Fruit fly (Drosophila melanogaster) whole organism, embryonic: ENCODE data around the gene CG10508.
A peak's percentile ranks its signal among the peaks of the same experiment; 100 is the strongest.

Experiments used
- ATbp ChIP-seq: fragments of 200-800 bp; sonication (Bioruptor generic); optimal IDR thresholded peaks from 2 replicates; lab custom pipeline; 2017; ENCODE audit warnings: missing biosample characterization, mild to moderate bottlenecking, missing genetic modification characterization, missing genetic modification reagents
- Asciz ChIP-seq: fragments of 200-800 bp; sonication (Bioruptor generic); optimal IDR thresholded peaks from 2 replicates; lab custom pipeline; 2017; ENCODE audit warnings: missing biosample characterization, mild to moderate bottlenecking, missing genetic modification characterization, missing genetic modification reagents
- Atf6 ChIP-seq: fragments of 200-800 bp; sonication (Bioruptor generic); IDR thresholded peaks from 2 replicates; pipeline ENCODE4 v1.3.6; 2022; ENCODE audit warnings: missing biosample characterization, missing genetic modification characterization
- C15 ChIP-seq: fragments of 200-800 bp; sonication (Bioruptor generic); IDR thresholded peaks from 3 replicates; pipeline ENCODE4 v1.3.6; 2022; ENCODE audit warnings: missing biosample characterization, missing genetic modification characterization
- CG10321 ChIP-seq: fragments of 200-800 bp; sonication (Bioruptor generic); IDR thresholded peaks from 2 replicates; pipeline ENCODE4 v1.3.6; 2022; ENCODE audit warnings: missing biosample characterization, missing genetic modification characterization
- CG10654 ChIP-seq: fragments of 200-800 bp; sonication (Bioruptor generic); optimal IDR thresholded peaks from 2 replicates; lab custom pipeline; 2016; ENCODE audit warnings: missing biosample characterization, missing genetic modification characterization
- CG12071 ChIP-seq: fragments of 200-800 bp; sonication (Bioruptor generic); optimal IDR thresholded peaks from 3 replicates; lab custom pipeline; 2018; ENCODE audit warnings: missing biosample characterization, mild to moderate bottlenecking, missing genetic modification characterization
- CG14965 ChIP-seq: fragments of 200-800 bp; sonication (Bioruptor generic); optimal IDR thresholded peaks from 2 replicates; lab custom pipeline; 2016; ENCODE audit warnings: missing biosample characterization, missing genetic modification characterization, borderline replicate concordance
- CG1529 ChIP-seq: fragments of 200-800 bp; sonication (Bioruptor generic); optimal IDR thresholded peaks from 3 replicates; lab custom pipeline; 2018; ENCODE audit warnings: missing biosample characterization, missing genetic modification characterization
- CG15479 ChIP-seq: fragments of 200-800 bp; sonication (Bioruptor generic); optimal IDR thresholded peaks from 3 replicates; lab custom pipeline; 2019; ENCODE audit warnings: missing biosample characterization, mild to moderate bottlenecking, missing genetic modification characterization, moderate library complexity
- CG17186 ChIP-seq: fragments of 200-800 bp; sonication (Bioruptor generic); optimal IDR thresholded peaks from 3 replicates; lab custom pipeline; 2017; ENCODE audit warnings: missing biosample characterization, missing genetic modification reagents, missing genetic modification characterization
- CG17359 ChIP-seq: fragments of 200-800 bp; sonication (Bioruptor generic); optimal IDR thresholded peaks from 3 replicates; lab custom pipeline; 2018; ENCODE audit warnings: missing biosample characterization, mild to moderate bottlenecking, missing genetic modification characterization, moderate library complexity
- CG17912 ChIP-seq: fragments of 200-800 bp; sonication (Bioruptor generic); optimal IDR thresholded peaks from 2 replicates; lab custom pipeline; 2018; ENCODE audit warnings: missing biosample characterization, mild to moderate bottlenecking, missing genetic modification characterization
- CG18262 ChIP-seq: fragments of 200-800 bp; optimal IDR thresholded peaks from 3 replicates; lab custom pipeline; 2019; ENCODE audit warnings: missing biosample characterization, mild to moderate bottlenecking, missing genetic modification characterization, moderate library complexity
- CG30020 ChIP-seq: fragments of 200-800 bp; optimal IDR thresholded peaks from 2 replicates; lab custom pipeline; 2019; ENCODE audit warnings: missing biosample characterization, mild to moderate bottlenecking, missing genetic modification characterization, moderate library complexity
- CG4360 ChIP-seq: fragments of 200-800 bp; sonication (Bioruptor generic); IDR thresholded peaks from 2 replicates; pipeline ENCODE4 v1.3.6; 2022; ENCODE audit warnings: missing biosample characterization, missing genetic modification characterization
- Dip3 ChIP-seq: fragments of 200-800 bp; sonication (Bioruptor generic); optimal IDR thresholded peaks from 3 replicates; lab custom pipeline; 2016; ENCODE audit warnings: missing biosample characterization, missing genetic modification characterization
- Elba2 ChIP-seq: fragments of 200-800 bp; sonication (Bioruptor generic); optimal IDR thresholded peaks from 3 replicates; lab custom pipeline; 2016; ENCODE audit warnings: missing biosample characterization, missing genetic modification characterization
- HLH4C ChIP-seq: fragments of 200-800 bp; sonication (Bioruptor generic); IDR thresholded peaks from 3 replicates; pipeline ENCODE4 v1.3.6; 2022; ENCODE audit warnings: missing biosample characterization, missing genetic modification characterization; ENCODE audit not compliant: partially characterized antibody
- Lim3 ChIP-seq: fragments of 200-800 bp; sonication (Bioruptor generic); IDR thresholded peaks from 2 replicates; pipeline ENCODE4 v1.3.6; 2022; ENCODE audit warnings: missing biosample characterization, missing genetic modification characterization
- Neu2 ChIP-seq: fragments of 200-800 bp; sonication (Bioruptor generic); optimal IDR thresholded peaks from 3 replicates; lab custom pipeline; 2016; ENCODE audit warnings: missing biosample characterization, missing genetic modification characterization, borderline replicate concordance
- Oaz ChIP-seq: fragments of 200-800 bp; sonication (Bioruptor generic); IDR thresholded peaks from 2 replicates; pipeline ENCODE4 v1.3.6; 2022; ENCODE audit warnings: missing biosample characterization, missing genetic modification characterization
- Pdp1 ChIP-seq, 2 experiments: fragments of 200-800 bp; sonication (Bioruptor generic); optimal IDR thresholded peaks; 3 replicates each; lab custom pipeline; 2016; ENCODE audit warnings: missing biosample characterization in 2 of 2, missing genetic modification characterization in 2 of 2, mild to moderate bottlenecking in 1 of 2, moderate library complexity in 1 of 2
- Ptx1 ChIP-seq: fragments of 200-800 bp; sonication (Bioruptor generic); IDR thresholded peaks from 2 replicates; pipeline ENCODE4 v1.3.6; 2022; ENCODE audit warnings: missing biosample characterization, missing genetic modification characterization
- Ssrp ChIP-seq: fragments of 200-800 bp; sonication (Bioruptor generic); optimal IDR thresholded peaks from 2 replicates; lab custom pipeline; 2018; ENCODE audit warnings: missing biosample characterization, mild to moderate bottlenecking, missing genetic modification characterization, moderate library complexity
- Trl ChIP-seq, 3 experiments: fragments of >200 bp in 2 of 3; fragments of 200-800 bp in 1 of 3; sonication (Bioruptor generic) in 1 of 3; optimal IDR thresholded peaks; 2 replicates in 1 of 3; 3 replicates in 2 of 3; lab custom pipeline; 2016 to 2017; ENCODE audit warnings: missing biosample characterization in 1 of 3, missing genetic modification characterization in 1 of 3
- ab ChIP-seq: fragments of 200-800 bp; sonication (Bioruptor generic); optimal IDR thresholded peaks from 2 replicates; lab custom pipeline; 2016; ENCODE audit warnings: missing biosample characterization, missing genetic modification characterization
- ara ChIP-seq: fragments of 200-800 bp; sonication (Bioruptor generic); IDR thresholded peaks from 2 replicates; pipeline ENCODE4 v1.3.6; 2022; ENCODE audit warnings: missing biosample characterization, missing genetic modification characterization
- bcd ChIP-seq: fragments of 200-800 bp; sonication (Bioruptor generic); optimal IDR thresholded peaks from 2 replicates; lab custom pipeline; 2017; ENCODE audit warnings: missing biosample characterization, mild to moderate bottlenecking, missing genetic modification characterization
- bsh ChIP-seq, 2 experiments: fragments of 200-800 bp; sonication (Bioruptor generic); optimal IDR thresholded peaks; 2 replicates each; lab custom pipeline; 2017 to 2018; ENCODE audit warnings: mild to moderate bottlenecking in 2 of 2, missing biosample characterization in 2 of 2, missing genetic modification characterization in 2 of 2, moderate library complexity in 1 of 2
- crc ChIP-seq: fragments of 200-800 bp; sonication (Bioruptor generic); optimal IDR thresholded peaks from 2 replicates; lab custom pipeline; 2016; ENCODE audit warnings: missing biosample characterization, missing genetic modification characterization
- da ChIP-seq: fragments of 200-800 bp; sonication (Bioruptor generic); optimal IDR thresholded peaks from 2 replicates; lab custom pipeline; 2016; ENCODE audit warnings: missing biosample characterization, missing genetic modification characterization
- danr ChIP-seq: fragments of 200-800 bp; sonication (Bioruptor generic); IDR thresholded peaks from 2 replicates; pipeline ENCODE4 v1.3.6; 2022; ENCODE audit warnings: missing biosample characterization, missing genetic modification characterization
- ewg ChIP-seq: fragments of 200-800 bp; sonication (Bioruptor generic); optimal IDR thresholded peaks from 3 replicates; lab custom pipeline; 2017; ENCODE audit warnings: mild to moderate bottlenecking, missing biosample characterization, missing genetic modification reagents, missing genetic modification characterization
- jigr1 ChIP-seq: fragments of 200-800 bp; sonication (Bioruptor generic); IDR thresholded peaks from 3 replicates; pipeline ENCODE4 v1.3.6; 2022; ENCODE audit warnings: missing biosample characterization, missing genetic modification characterization
- kni ChIP-seq: fragments of 200-800 bp; sonication (Bioruptor generic); optimal IDR thresholded peaks from 3 replicates; lab custom pipeline; 2017; ENCODE audit warnings: mild to moderate bottlenecking, missing biosample characterization, missing genetic modification reagents, missing genetic modification characterization
- lilli ChIP-seq: fragments of 200-800 bp; sonication (Bioruptor generic); optimal IDR thresholded peaks from 3 replicates; lab custom pipeline; 2016; ENCODE audit warnings: missing biosample characterization, missing genetic modification characterization
- lmd ChIP-seq: fragments of 200-800 bp; sonication (Bioruptor generic); IDR thresholded peaks from 2 replicates; pipeline ENCODE4 v1.3.6; 2022; ENCODE audit warnings: missing biosample characterization, missing genetic modification characterization
- lola ChIP-seq, 3 experiments: fragments of >200 bp in 2 of 3; fragments of 200-800 bp in 1 of 3; sonication (Bioruptor generic) in 1 of 3; optimal IDR thresholded peaks; 2 replicates each; lab custom pipeline; 2017 to 2019; ENCODE audit warnings: missing biosample characterization in 3 of 3, missing genetic modification characterization in 3 of 3, mild to moderate bottlenecking in 1 of 3, moderate library complexity in 1 of 3
- mirr ChIP-seq: fragments of 200-800 bp; sonication (Bioruptor generic); optimal IDR thresholded peaks from 3 replicates; lab custom pipeline; 2018; ENCODE audit warnings: missing biosample characterization, mild to moderate bottlenecking, missing genetic modification characterization
- nerfin-1 ChIP-seq: fragments of 200-800 bp; sonication (Bioruptor generic); optimal IDR thresholded peaks from 3 replicates; lab custom pipeline; 2019; ENCODE audit warnings: missing biosample characterization, mild to moderate bottlenecking, missing genetic modification characterization, moderate library complexity
- odd ChIP-seq: fragments of 200-800 bp; sonication (Bioruptor generic); optimal IDR thresholded peaks from 2 replicates; lab custom pipeline; 2017; ENCODE audit warnings: missing biosample characterization, mild to moderate bottlenecking, missing genetic modification characterization
- sens ChIP-seq: fragments of 200-800 bp; sonication (Bioruptor generic); peaks from one replicate; lab custom pipeline; 2016; ENCODE audit warnings: missing biosample characterization, missing genetic modification characterization
- slbo ChIP-seq: fragments of 200-800 bp; sonication (Bioruptor generic); IDR thresholded peaks from 2 replicates; pipeline ENCODE4 v1.3.6; 2022; ENCODE audit warnings: missing biosample characterization, missing genetic modification characterization
- slp2 ChIP-seq: fragments of 200-800 bp; sonication (Bioruptor generic); optimal IDR thresholded peaks from 2 replicates; lab custom pipeline; 2016; ENCODE audit warnings: missing biosample characterization, missing genetic modification characterization
- ssp ChIP-seq: fragments of 200-800 bp; sonication (Bioruptor generic); IDR thresholded peaks from 2 replicates; pipeline ENCODE4 v1.3.6; 2022; ENCODE audit warnings: missing biosample characterization, missing genetic modification characterization
- vfl ChIP-seq: fragments of 200-800 bp; sonication (Bioruptor generic); optimal IDR thresholded peaks from 2 replicates; lab custom pipeline; 2016; ENCODE audit warnings: missing biosample characterization, missing genetic modification characterization
- vvl ChIP-seq: fragments of 200-800 bp; sonication (Bioruptor generic); IDR thresholded peaks from 2 replicates; pipeline ENCODE4 v1.3.6; 2022; ENCODE audit warnings: missing biosample characterization, missing genetic modification characterization
- wor ChIP-seq: fragments of 200-800 bp; sonication (Bioruptor generic); IDR thresholded peaks from 2 replicates; pipeline ENCODE4 v1.3.6; 2022; ENCODE audit warnings: missing biosample characterization, missing genetic modification characterization
- zen ChIP-seq: fragments of 200-800 bp; sonication (Bioruptor generic); optimal IDR thresholded peaks from 3 replicates; lab custom pipeline; 2018; ENCODE audit warnings: missing biosample characterization, mild to moderate bottlenecking, missing genetic modification characterization, moderate library complexity

The CG10508 gene

dm6 chr3L:21171905-21172304, 38.1 kb upstream of the CG10508 start, which contains the start of gene Ac78C (continued):
- TF ChIP-seq CG17912 (GFP tag; lab: Kevin White, UChicago), result peak; percentile 84
- TF ChIP-seq Ssrp (tag; lab: Kevin White, UChicago), result no peak
- peak; percentile 18 for TF ChIP-seq CG14965 (GFP tag; lab: Kevin White, UChicago)
- TF ChIP-seq Lim3 (GFP tag; lab: Robert Waterston, UW), result peak; percentile 26; the same call in 1 of the 2 replicates
- no peak for TF ChIP-seq CG15479 (GFP tag; lab: Kevin White, UChicago)
- peak; percentile 58 for TF ChIP-seq ewg
- no peak for TF ChIP-seq Trl (optimal IDR thresholded peaks at IDR 0.05; lab: Kevin White, UChicago)
- TF ChIP-seq Trl (GFP tag; optimal IDR thresholded peaks at IDR 0.05; lab: Kevin White, UChicago), result peak; percentile 89
- peak; percentile 79 for TF ChIP-seq ara (GFP tag; lab: Robert Waterston, UW)
- peak; percentile 87 for TF ChIP-seq Pdp1 (GFP tag; optimal IDR thresholded peaks at IDR 0.05; lab: Kevin White, UChicago)
- TF ChIP-seq slbo, result peak; percentile 93
- peak; percentile 68 for TF ChIP-seq Asciz (GFP tag; lab: Kevin White, UChicago)
- peak; percentile 52 for TF ChIP-seq CG17186 (GFP tag; lab: Kevin White, UChicago)
- peak; percentile 39; the same call in 1 of the 3 replicates for TF ChIP-seq jigr1 (GFP tag; lab: Robert Waterston, UW)
- TF ChIP-seq Atf6, result peak; percentile 90
- peak; percentile 63 for TF ChIP-seq ssp (GFP tag; lab: Robert Waterston, UW)
- TF ChIP-seq Oaz (GFP tag; lab: Robert Waterston, UW), result peak; percentile 61; the same call in 1 of the 2 replicates
- TF ChIP-seq CG12071 (GFP tag; lab: Kevin White, UChicago), result peak; percentile 95
- no peak for TF ChIP-seq CG30020 (tag; lab: Kevin White, UChicago)
- peak; percentile 69 for TF ChIP-seq danr (GFP tag; lab: Robert Waterston, UW)
- TF ChIP-seq HLH4C (GFP tag; lab: Robert Waterston, UW), result peak; percentile 57; the same call in 2 of the 3 replicates
- peak; percentile 79 for TF ChIP-seq bcd (GFP tag; lab: Kevin White, UChicago)
- peak; percentile 49; the same call in 1 of the 2 replicates for TF ChIP-seq wor (GFP tag; lab: Robert Waterston, UW)
- peak; percentile 88 for TF ChIP-seq crc (GFP tag; lab: Kevin White, UChicago)
- peak; percentile 51 for TF ChIP-seq da (GFP tag; lab: Kevin White, UChicago)
- TF ChIP-seq CG10654 (GFP tag; lab: Kevin White, UChicago), result peak; percentile 75
- peak; percentile 90 for TF ChIP-seq Dip3 (GFP tag; lab: Kevin White, UChicago)
- peak; percentile 88 for TF ChIP-seq Ptx1
- peak; percentile 46 for TF ChIP-seq CG1529 (GFP tag; lab: Kevin White, UChicago)
- peak; percentile 88 for TF ChIP-seq CG17359 (tag; lab: Kevin White, UChicago)
- peak; percentile 73 for TF ChIP-seq odd
- no peak for TF ChIP-seq kni (GFP tag; lab: Kevin White, UChicago)
- TF ChIP-seq nerfin-1 (tag; lab: Kevin White, UChicago), result no peak
- peak; percentile 93 for TF ChIP-seq lilli
- peak; percentile 39 for TF ChIP-seq zen (tag; lab: Kevin White, UChicago)
- peak; percentile 53 for TF ChIP-seq CG10321 (GFP tag; lab: Robert Waterston, UW)
- peak; percentile 94 for TF ChIP-seq sens (GFP tag; lab: Kevin White, UChicago)
- peak; percentile 7 for TF ChIP-seq Neu2 (GFP tag; lab: Kevin White, UChicago)
- TF ChIP-seq CG18262, result no peak
- TF ChIP-seq CG4360 (GFP tag; lab: Robert Waterston, UW), result no peak
- peak; percentile 91 for TF ChIP-seq vfl (GFP tag; lab: Kevin White, UChicago)
- peak; percentile 91 for TF ChIP-seq lmd
- TF ChIP-seq C15 (GFP tag; lab: Robert Waterston, UW), result peak; percentile 74; the same call in 2 of the 3 replicates
- peak; percentile 98 for TF ChIP-seq mirr (GFP tag; lab: Kevin White, UChicago)
- TF ChIP-seq slp2 (GFP tag; lab: Kevin White, UChicago), result peak; percentile 56
- peak; percentile 95 for TF ChIP-seq vvl (GFP tag; lab: Robert Waterston, UW)
- no peak for TF ChIP-seq lola (GFP tag; optimal IDR thresholded peaks at IDR 0.05; lab: Kevin White, UChicago)
- TF ChIP-seq ATbp (GFP tag; lab: Kevin White, UChicago), result peak; percentile 80
- no peak for TF ChIP-seq bsh (GFP tag; optimal IDR thresholded peaks at IDR 0.05; lab: Kevin White, UChicago)
- TF ChIP-seq Elba2 (GFP tag; lab: Kevin White, UChicago), result no peak
- TF ChIP-seq ab (GFP tag; lab: Kevin White, UChicago), result peak; percentile 64
